Fruit fly (Drosophila melanogaster) S2 (cell line): ENCODE results near the gene Sap-r.

Source experiments
- CG8478 ChIP-seq: fragments of >200 bp; optimal IDR thresholded peaks from 2 replicates; lab custom pipeline; 2018
- CTCF ChIP-seq, 2 experiments: fragments of >200 bp; optimal IDR thresholded peaks; 2 replicates each; lab custom pipeline; 2018

DNA sequence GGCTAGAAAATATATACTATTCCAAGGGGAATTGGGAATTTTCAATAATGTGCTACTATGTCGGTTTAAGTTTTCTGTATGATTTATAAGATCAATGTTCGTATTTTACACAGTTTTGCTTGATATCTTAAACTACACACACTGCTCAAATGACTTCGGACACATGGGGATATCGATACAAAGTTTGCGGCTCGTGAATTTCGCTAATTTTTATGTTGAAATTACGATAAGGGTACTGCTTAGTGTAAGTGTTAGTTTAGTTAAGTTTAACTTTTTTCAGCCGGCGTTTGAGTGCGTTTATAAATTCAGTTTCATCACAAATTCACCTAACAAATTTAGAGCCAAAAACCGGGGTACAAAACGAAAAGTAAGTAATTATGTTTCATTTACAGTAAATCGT is 5.5 kb downstream of the Sap-r start, which contains the start of gene CG15547:
- TF ChIP-seq CG8478 (lab: Kevin White, UChicago) (no peak), CTCF (optimal IDR thresholded peaks at IDR 0.05; lab: Kevin White, UChicago) (no peak)
